Worm (Caenorhabditis elegans) whole organism, L2 larva: ENCODE data around the gene str-83.

ENCODE experiments used
- F13H6.1 ChIP-seq: sonication (generic microtip); optimal IDR thresholded peaks from 2 replicates; lab custom pipeline; 2016; ENCODE audit warnings: missing genetic modification characterization, missing compliant biosample characterization
- R02D3.7 ChIP-seq: fragments of 150-350 bp; optimal IDR thresholded peaks from 2 replicates; lab custom pipeline; 2014; ENCODE audit warnings: missing biosample characterization, missing genetic modification characterization
- aly-2 ChIP-seq: fragments of 150-350 bp; optimal IDR thresholded peaks from 2 replicates; lab custom pipeline; 2014; ENCODE audit warnings: missing biosample characterization, missing genetic modification characterization
- ama-1 ChIP-seq: fragments of 150-350 bp; optimal IDR thresholded peaks from 2 replicates; lab custom pipeline; 2018; ENCODE audit warnings: inconsistent platforms
- blmp-1 ChIP-seq: sonication (generic microtip); optimal IDR thresholded peaks from 2 replicates; lab custom pipeline; 2017; ENCODE audit warnings: missing genetic modification characterization, mild to moderate bottlenecking, missing compliant biosample characterization, antibody characterized with exemption, moderate library complexity; ENCODE audit not compliant: insufficient read depth
- ceh-16 ChIP-seq: fragments of 150-350 bp; optimal IDR thresholded peaks from 2 replicates; lab custom pipeline; 2014; ENCODE audit warnings: missing biosample characterization, missing genetic modification characterization
- ceh-82 ChIP-seq: fragments of 150-350 bp; optimal IDR thresholded peaks from 2 replicates; lab custom pipeline; 2014; ENCODE audit warnings: missing biosample characterization, missing genetic modification characterization
- dmd-4 ChIP-seq: sonication (generic microtip); optimal IDR thresholded peaks from 2 replicates; lab custom pipeline; 2017; ENCODE audit warnings: missing biosample characterization, missing genetic modification characterization
- egl-27 ChIP-seq: sonication (generic microtip); optimal IDR thresholded peaks from 3 replicates; lab custom pipeline; 2017; ENCODE audit warnings: missing biosample characterization, missing genetic modification reagents, missing genetic modification characterization
- elt-1 ChIP-seq: fragments of 150-350 bp; optimal IDR thresholded peaks from 2 replicates; lab custom pipeline; 2014; ENCODE audit warnings: missing biosample characterization, missing genetic modification characterization
- elt-3 ChIP-seq: sonication (generic microtip); optimal IDR thresholded peaks from 2 replicates; lab custom pipeline; 2017; ENCODE audit warnings: missing biosample characterization, missing genetic modification characterization
- fos-1 ChIP-seq: fragments of 150-350 bp; optimal IDR thresholded peaks from 2 replicates; lab custom pipeline; 2014; ENCODE audit warnings: missing biosample characterization, missing genetic modification characterization
- lin-13 ChIP-seq: fragments of 150-350 bp; optimal IDR thresholded peaks from 2 replicates; lab custom pipeline; 2014; ENCODE audit warnings: missing biosample characterization, missing genetic modification reagents, missing genetic modification characterization
- mab-5 ChIP-seq: fragments of 150-350 bp; optimal IDR thresholded peaks from 2 replicates; lab custom pipeline; 2014; ENCODE audit warnings: missing biosample characterization, missing genetic modification characterization
- mbf-1 ChIP-seq: sonication (generic microtip); optimal IDR thresholded peaks from 2 replicates; lab custom pipeline; 2017; ENCODE audit warnings: missing biosample characterization, missing genetic modification characterization
- mdl-1 ChIP-seq, 2 experiments: fragments of 150-350 bp in 1 of 2; sonication (generic microtip) in 1 of 2; optimal IDR thresholded peaks; 2 replicates each; lab custom pipeline; 2017; ENCODE audit warnings: missing biosample characterization in 2 of 2, missing genetic modification characterization in 2 of 2
- nhr-10 ChIP-seq: sonication (generic microtip); optimal IDR thresholded peaks from 2 replicates; lab custom pipeline; 2017; ENCODE audit warnings: missing biosample characterization, missing genetic modification characterization
- nhr-11 ChIP-seq: fragments of 150-350 bp; optimal IDR thresholded peaks from 2 replicates; lab custom pipeline; 2014; ENCODE audit warnings: missing biosample characterization, missing genetic modification characterization
- nhr-129 ChIP-seq: fragments of 150-350 bp; optimal IDR thresholded peaks from 2 replicates; lab custom pipeline; 2014; ENCODE audit warnings: missing biosample characterization, missing genetic modification characterization
- nhr-21 ChIP-seq: fragments of 150-350 bp; optimal IDR thresholded peaks from 2 replicates; lab custom pipeline; 2014; ENCODE audit warnings: missing biosample characterization, missing genetic modification characterization
- nhr-23 ChIP-seq: fragments of 150-350 bp; optimal IDR thresholded peaks from 2 replicates; lab custom pipeline; 2014; ENCODE audit warnings: missing biosample characterization, missing genetic modification reagents, missing genetic modification characterization
- nhr-237 ChIP-seq: fragments of 150-350 bp; optimal IDR thresholded peaks from 2 replicates; lab custom pipeline; 2014; ENCODE audit warnings: missing biosample characterization, missing genetic modification characterization
- nhr-25 ChIP-seq: fragments of 150-350 bp; sonication (generic microtip); optimal IDR thresholded peaks from 3 replicates; lab custom pipeline; 2014; ENCODE audit warnings: missing biosample characterization, missing genetic modification characterization
- nhr-6 ChIP-seq: fragments of 150-350 bp; optimal IDR thresholded peaks from 2 replicates; lab custom pipeline; 2014; ENCODE audit warnings: missing biosample characterization, missing genetic modification characterization
- nhr-77 ChIP-seq: fragments of 150-350 bp; optimal IDR thresholded peaks from 2 replicates; lab custom pipeline; 2014; ENCODE audit warnings: missing biosample characterization, missing genetic modification characterization
- peb-1 ChIP-seq: fragments of 150-350 bp; optimal IDR thresholded peaks from 2 replicates; lab custom pipeline; 2014; ENCODE audit warnings: missing biosample characterization, missing genetic modification characterization
- sem-4 ChIP-seq: fragments of 150-350 bp; optimal IDR thresholded peaks from 2 replicates; lab custom pipeline; 2014; ENCODE audit warnings: missing biosample characterization, missing genetic modification reagents, missing genetic modification characterization
- skn-1 ChIP-seq: sonication (generic microtip); optimal IDR thresholded peaks from 2 replicates; lab custom pipeline; 2017; ENCODE audit warnings: missing biosample characterization, missing genetic modification characterization
- sma-3 ChIP-seq: sonication (generic microtip); optimal IDR thresholded peaks from 2 replicates; lab custom pipeline; 2016; ENCODE audit warnings: missing genetic modification reagents, missing genetic modification characterization, missing compliant biosample characterization
- sma-9 ChIP-seq, 2 experiments: fragments of 150-350 bp in 1 of 2; sonication (generic microtip) in 1 of 2; optimal IDR thresholded peaks; 2 replicates each; lab custom pipeline; 2014 to 2016; ENCODE audit warnings: missing genetic modification characterization in 2 of 2, mild to moderate bottlenecking in 1 of 2, missing biosample characterization in 1 of 2, missing compliant biosample characterization in 1 of 2, missing genetic modification reagents in 1 of 2, moderate library complexity in 1 of 2
- unc-39 ChIP-seq: fragments of 150-350 bp; optimal IDR thresholded peaks from 2 replicates; lab custom pipeline; 2014; ENCODE audit warnings: missing biosample characterization, missing genetic modification characterization
- unc-62 ChIP-seq: fragments of 150-350 bp; optimal IDR thresholded peaks from 2 replicates; lab custom pipeline; 2014; ENCODE audit warnings: missing biosample characterization, missing genetic modification reagents, missing genetic modification characterization
- zag-1 ChIP-seq: fragments of 150-350 bp; optimal IDR thresholded peaks from 2 replicates; lab custom pipeline; 2014; ENCODE audit warnings: missing biosample characterization, missing genetic modification characterization
- ztf-1 ChIP-seq: fragments of 200-800 bp; sonication (Bioruptor generic); conservative IDR thresholded peaks from 2 replicates; pipeline ENCODE4 v1.3.6; 2022; ENCODE audit warnings: missing genetic modification characterization, missing compliant biosample characterization
- ztf-11 ChIP-seq: sonication (generic microtip); optimal IDR thresholded peaks from 2 replicates; lab custom pipeline; 2017; ENCODE audit warnings: missing biosample characterization, missing genetic modification characterization

Gene str-83

ce11 chrV:3953739-3954138 lies 23.3 kb upstream of the str-83 start, which contains the start of gene str-247:
Gene str-247 (plus strand): TSS chrV:3954039.
- TF ChIP-seq aly-2 (tag; lab: Kevin White, UChicago) (no peak), nhr-25 (no peak), ceh-16 (tag; lab: Kevin White, UChicago) (no peak), fos-1 (tag; lab: Kevin White, UChicago) (no peak), mab-5 (tag; lab: Kevin White, UChicago) (no peak), peb-1 (tag; lab: Kevin White, UChicago) (no peak), nhr-6 (tag; lab: Kevin White, UChicago) (no peak), blmp-1 (tag; lab: Kevin White, UChicago) (no peak), nhr-77 (tag; lab: Kevin White, UChicago) (no peak), elt-1 (no peak), nhr-237 (tag; lab: Kevin White, UChicago) (no peak)

ce11 chrV:3957608-3958007 lies 19.5 kb upstream of the str-83 start, which contains the start of gene cyp-34A5:
Gene cyp-34A5 (minus strand): TSS chrV:3957708.
- TF ChIP-seq lin-13 (GFP tag; lab: Kevin White, UChicago) (no peak), mbf-1 (tag; lab: Kevin White, UChicago) (no peak), nhr-77 (tag; lab: Kevin White, UChicago) (no peak), sma-9 (GFP tag; optimal IDR thresholded peaks at IDR 0.05; lab: Kevin White, UChicago) (no peak), sma-9 (tag; optimal IDR thresholded peaks at IDR 0.05; lab: Kevin White, UChicago) (no peak), elt-1 (no peak), nhr-6 (tag; lab: Kevin White, UChicago) (no peak), ztf-1 (GFP tag; lab: Robert Waterston, UW) (no peak), mab-5 (tag; lab: Kevin White, UChicago) (no peak), sma-3 (no peak), zag-1 (no peak), ztf-11 (tag; lab: Kevin White, UChicago) (no peak)

- no peak for TF ChIP-seq ceh-82 (tag; lab: Kevin White, UChicago)
- no peak for TF ChIP-seq nhr-129 (tag; lab: Kevin White, UChicago)
- no peak for TF ChIP-seq sem-4 (tag; lab: Kevin White, UChicago)
- no peak for TF ChIP-seq dmd-4 (tag; lab: Kevin White, UChicago)
- TF ChIP-seq sma-3 = no peak
- no peak for TF ChIP-seq ztf-1 (GFP tag; lab: Robert Waterston, UW)
- TF ChIP-seq lin-13 (GFP tag; lab: Kevin White, UChicago) = no peak
- TF ChIP-seq mbf-1 (tag; lab: Kevin White, UChicago) = no peak
- no peak for TF ChIP-seq nhr-11
- TF ChIP-seq nhr-23 = no peak
- no peak for TF ChIP-seq blmp-1 (tag; lab: Kevin White, UChicago)
- no peak for TF ChIP-seq nhr-6 (tag; lab: Kevin White, UChicago)
- TF ChIP-seq elt-3 = no peak
These were observed 15.8 kb upstream of the str-83 start, which contains the start of gene cyp-34A6 for ce11 chrV:3961235-3961634. Gene cyp-34A6 (minus strand): TSS chrV:3961335.

ce11 chrV:3963715-3964114 lies 13.3 kb upstream of the str-83 start, which contains the start of gene cyp-34A7:
Gene cyp-34A7 (minus strand): TSS chrV:3963815.
- no peak for TF ChIP-seq nhr-6 (tag; lab: Kevin White, UChicago)
- TF ChIP-seq nhr-10 (tag; lab: Kevin White, UChicago) = no peak
- TF ChIP-seq blmp-1 (tag; lab: Kevin White, UChicago) = no peak
- TF ChIP-seq unc-62 = no peak
- no peak for TF ChIP-seq skn-1 (tag; lab: Kevin White, UChicago)
- no peak for TF ChIP-seq unc-39
- no peak for TF ChIP-seq aly-2 (tag; lab: Kevin White, UChicago)
- TF ChIP-seq nhr-11 = no peak
- no peak for TF ChIP-seq R02D3.7 (tag; lab: Kevin White, UChicago)
- no peak for TF ChIP-seq F13H6.1 (tag; lab: Kevin White, UChicago)
- no peak for TF ChIP-seq ztf-1 (GFP tag; lab: Robert Waterston, UW)
- TF ChIP-seq ama-1 (lab: Kevin White, UChicago) = no peak
- no peak for TF ChIP-seq nhr-21 (tag; lab: Kevin White, UChicago)
- TF ChIP-seq egl-27 (tag; lab: Kevin White, UChicago) = no peak
- no peak for TF ChIP-seq elt-1
- TF ChIP-seq mab-5 (tag; lab: Kevin White, UChicago) = no peak
- TF ChIP-seq mbf-1 (tag; lab: Kevin White, UChicago) = no peak
- no peak for TF ChIP-seq mdl-1 (tag; optimal IDR thresholded peaks at IDR 0.05; lab: Kevin White, UChicago)
- TF ChIP-seq sem-4 (tag; lab: Kevin White, UChicago) = no peak
